Comparison of ENCODE assay signal across 2 fruit fly cellular contexts in genomic region chrX:3832226-3832625, dm6.
TF ChIP-seq lines count a peak whose summit lies in the region.

No protein-coding gene starts in this region.

- no peak for TF ChIP-seq CTCF in whole organism, embryonic (GFP tag; optimal IDR thresholded peaks at IDR 0.05; lab: Kevin White, UChicago)

TF ChIP-seq in whole organism, embryonic, 481 proteins besides CTCF, POLR2A, EP300 and RAD21 (continues in another document):
- peak; percentile 34 for TF ChIP-seq zen (tag; optimal IDR thresholded peaks at IDR 0.05; lab: Kevin White, UChicago)
- TF ChIP-seq dmrt11E (tag; optimal IDR thresholded peaks at IDR 0.05; lab: Kevin White, UChicago), result peak; percentile 27
- no peak for TF ChIP-seq sqz (GFP tag; optimal IDR thresholded peaks at IDR 0.05; lab: Kevin White, UChicago)
- TF ChIP-seq CG2202 (tag; optimal IDR thresholded peaks at IDR 0.05; lab: Kevin White, UChicago), result peak; percentile 46
- no peak for TF ChIP-seq Hr78 (GFP tag; optimal IDR thresholded peaks at IDR 0.05; lab: Kevin White, UChicago)
- TF ChIP-seq CG7963 (GFP tag; IDR thresholded peaks at IDR 0.05; lab: Robert Waterston, UW; ENCODE audit: partially characterized antibody), result no peak
- TF ChIP-seq Nf-YC (tag; optimal IDR thresholded peaks at IDR 0.05; lab: Kevin White, UChicago), result no peak
- TF ChIP-seq CG33557 (GFP tag; optimal IDR thresholded peaks at IDR 0.05; lab: Kevin White, UChicago), result peak; percentile 13
- peak; percentile 64 for TF ChIP-seq fd102C (GFP tag; optimal IDR thresholded peaks at IDR 0.05; lab: Kevin White, UChicago)
- TF ChIP-seq zfh2 (GFP tag; optimal IDR thresholded peaks at IDR 0.05; lab: Kevin White, UChicago), result no peak
- no peak for TF ChIP-seq HLH3B (GFP tag; IDR thresholded peaks at IDR 0.05; lab: Robert Waterston, UW)
- peak; percentile 28 for TF ChIP-seq CG14710 (tag; optimal IDR thresholded peaks at IDR 0.05; lab: Kevin White, UChicago)
- no peak for TF ChIP-seq CG1647 (GFP tag; optimal IDR thresholded peaks at IDR 0.05; lab: Kevin White, UChicago)
- peak; percentile 9 for TF ChIP-seq CG2712 (tag; optimal IDR thresholded peaks at IDR 0.05; lab: Kevin White, UChicago)
- TF ChIP-seq CG6813 (GFP tag; optimal IDR thresholded peaks at IDR 0.05; lab: Kevin White, UChicago), result peak; percentile 6
- peak; percentile 15 for TF ChIP-seq CG1603 (tag; optimal IDR thresholded peaks at IDR 0.05; lab: Kevin White, UChicago)
- TF ChIP-seq CG4328 (GFP tag; optimal IDR thresholded peaks at IDR 0.05; lab: Kevin White, UChicago), result no peak
- TF ChIP-seq CG4360 (GFP tag; IDR thresholded peaks at IDR 0.05; lab: Robert Waterston, UW), result no peak
- TF ChIP-seq CG10321 (GFP tag; IDR thresholded peaks at IDR 0.05; lab: Robert Waterston, UW), result no peak
- TF ChIP-seq CG11398 (GFP tag; optimal IDR thresholded peaks at IDR 0.05; lab: Kevin White, UChicago), result no peak
- TF ChIP-seq org-1 (GFP tag; optimal IDR thresholded peaks at IDR 0.05; lab: Kevin White, UChicago), result no peak
- TF ChIP-seq CG12155 (GFP tag; optimal IDR thresholded peaks at IDR 0.05; lab: Kevin White, UChicago), result no peak
- peak; percentile 45 for TF ChIP-seq ac (GFP tag; optimal IDR thresholded peaks at IDR 0.05; lab: Kevin White, UChicago)
- no peak for TF ChIP-seq CG7556 (GFP tag; optimal IDR thresholded peaks at IDR 0.05; lab: Kevin White, UChicago)
- TF ChIP-seq wek (GFP tag; optimal IDR thresholded peaks at IDR 0.05; lab: Kevin White, UChicago), result peak; percentile 36
- TF ChIP-seq NfI (GFP tag; optimal IDR thresholded peaks at IDR 0.05; lab: Kevin White, UChicago), result no peak
- TF ChIP-seq HLHmδ (GFP tag; optimal IDR thresholded peaks at IDR 0.05; lab: Kevin White, UChicago), result peak; percentile 63
- TF ChIP-seq CG15696 (tag; optimal IDR thresholded peaks at IDR 0.05; lab: Kevin White, UChicago), result peak; percentile 67
- TF ChIP-seq kni (GFP tag; optimal IDR thresholded peaks at IDR 0.05; lab: Kevin White, UChicago), result peak; percentile 48
- TF ChIP-seq nmo (GFP tag; optimal IDR thresholded peaks at IDR 0.05; lab: Kevin White, UChicago), result no peak
- TF ChIP-seq sens-2 (GFP tag; IDR thresholded peaks at IDR 0.05; lab: Robert Waterston, UW), result no peak
- no peak for TF ChIP-seq CG8924 (tag; optimal IDR thresholded peaks at IDR 0.05; lab: Kevin White, UChicago)
- TF ChIP-seq CG1529 (GFP tag; optimal IDR thresholded peaks at IDR 0.05; lab: Kevin White, UChicago), result no peak
- TF ChIP-seq tll (GFP tag; optimal IDR thresholded peaks at IDR 0.05; lab: Kevin White, UChicago), result peak in 1 of 2 experiments; percentile 14
- no peak for TF ChIP-seq CG17802 (tag; optimal IDR thresholded peaks at IDR 0.05; lab: Kevin White, UChicago)
- peak; percentile 7 for TF ChIP-seq CG15479 (GFP tag; optimal IDR thresholded peaks at IDR 0.05; lab: Kevin White, UChicago)
- 0 out of 2 replicates have a peak, but pooled peaks have one; percentile 34 for TF ChIP-seq Xrp1 (GFP tag; IDR thresholded peaks at IDR 0.05; lab: Robert Waterston, UW)
- TF ChIP-seq sens (GFP tag; lab: Kevin White, UChicago), result peak; percentile 63
- TF ChIP-seq Asciz (GFP tag; optimal IDR thresholded peaks at IDR 0.05; lab: Kevin White, UChicago), result peak; percentile 34
- no peak for TF ChIP-seq nerfin-1 (tag; optimal IDR thresholded peaks at IDR 0.05; lab: Kevin White, UChicago)
- TF ChIP-seq lbe (GFP tag; optimal IDR thresholded peaks at IDR 0.05; lab: Kevin White, UChicago), result no peak
- TF ChIP-seq CG14014 (GFP tag; IDR thresholded peaks at IDR 0.05; lab: Robert Waterston, UW), result no peak
- no peak for TF ChIP-seq CG13123 (GFP tag; optimal IDR thresholded peaks at IDR 0.05; lab: Kevin White, UChicago)
- no peak for TF ChIP-seq CG9609 (GFP tag; optimal IDR thresholded peaks at IDR 0.05; lab: Kevin White, UChicago)
- peak; percentile 61 for TF ChIP-seq MTF-1 (GFP tag; optimal IDR thresholded peaks at IDR 0.05; lab: Kevin White, UChicago; ENCODE audit: borderline replicate concordance)
- TF ChIP-seq CG12236 (GFP tag; optimal IDR thresholded peaks at IDR 0.05; lab: Kevin White, UChicago), result no peak
- peak in 1 of 3 experiments; percentile 11 for TF ChIP-seq lola (GFP tag; optimal IDR thresholded peaks at IDR 0.05; lab: Kevin White, UChicago)

TF ChIP-seq in whole organism, prepupa, 60 proteins besides CTCF, POLR2A, EP300 and RAD21:
- TF ChIP-seq CG9139 (GFP tag; optimal IDR thresholded peaks at IDR 0.05; lab: Kevin White, UChicago) (no peak), fkh (GFP tag; optimal IDR thresholded peaks at IDR 0.05; lab: Kevin White, UChicago) (peak; percentile 61)
